Fruit fly (Drosophila melanogaster) whole organism, pupa: ENCODE measurements around the gene CheA87a.

Experiments
- CG12605 ChIP-seq: fragments of 200-800 bp; sonication (Bioruptor generic); IDR thresholded peaks from 2 replicates; pipeline ENCODE4 v1.3.6; 2022; ENCODE audit warnings: missing biosample characterization, missing genetic modification characterization
- CG14655 ChIP-seq: fragments of 200-800 bp; sonication (Bioruptor generic); optimal IDR thresholded peaks from 3 replicates; lab custom pipeline; 2017; ENCODE audit warnings: mild to moderate bottlenecking, missing biosample characterization, missing genetic modification reagents, missing genetic modification characterization
- CG9948 ChIP-seq: fragments of 200-800 bp; sonication (Bioruptor generic); optimal IDR thresholded peaks from 2 replicates; lab custom pipeline; 2018; ENCODE audit warnings: missing biosample characterization, mild to moderate bottlenecking, missing genetic modification characterization, moderate library complexity
- Pif1B ChIP-seq: fragments of 200-800 bp; sonication (Bioruptor generic); optimal IDR thresholded peaks from 3 replicates; lab custom pipeline; 2016; ENCODE audit warnings: missing biosample characterization, missing genetic modification characterization

DNA sequence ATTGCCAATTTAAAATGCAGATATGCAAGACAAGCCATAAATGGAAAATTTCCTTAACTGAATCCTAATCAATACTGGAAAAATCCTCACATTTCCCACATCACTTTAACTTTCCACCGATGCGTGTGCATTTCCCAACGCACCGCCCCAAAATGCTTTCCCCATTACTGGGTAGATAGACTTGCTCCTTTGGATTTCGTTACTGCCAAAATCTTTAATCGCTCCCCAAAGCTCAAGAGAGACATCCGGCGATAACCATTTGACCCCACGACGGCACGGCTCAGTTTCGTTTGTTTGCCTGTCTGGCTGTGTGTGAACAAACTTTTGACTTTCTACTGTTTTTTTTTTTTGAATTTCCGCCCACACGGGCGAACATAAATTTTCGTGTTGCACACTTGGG, 21.0 kb downstream of the CheA87a start:
- TF ChIP-seq Pif1B (GFP tag; lab: Kevin White, UChicago) (no peak), CG9948 (tag; lab: Kevin White, UChicago) (no peak), CG14655 (GFP tag; lab: Kevin White, UChicago) (no peak), CG12605 (no peak)
